Worm (Caenorhabditis elegans) whole organism, L3 larva: ENCODE measurements around the gene T22G5.1.

ENCODE experiments used
- aly-2 ChIP-seq: fragments of 150-350 bp; optimal IDR thresholded peaks from 2 replicates; lab custom pipeline; 2014; ENCODE audit warnings: missing biosample characterization, missing genetic modification characterization
- ama-1 ChIP-seq: fragments of 150-350 bp; optimal IDR thresholded peaks from 2 replicates; lab custom pipeline; 2018
- ceh-9 ChIP-seq: sonication (generic microtip); optimal IDR thresholded peaks from 2 replicates; lab custom pipeline; 2018; ENCODE audit warnings: missing biosample characterization, missing genetic modification characterization
- daf-12 ChIP-seq: fragments of 150-350 bp; optimal IDR thresholded peaks from 2 replicates; lab custom pipeline; 2014; ENCODE audit warnings: missing biosample characterization, missing genetic modification reagents, missing genetic modification characterization
- egl-27 ChIP-seq: sonication (generic microtip); optimal IDR thresholded peaks from 4 replicates; lab custom pipeline; 2017; ENCODE audit warnings: missing biosample characterization, missing genetic modification reagents, missing genetic modification characterization
- egl-5 ChIP-seq: fragments of 150-350 bp; optimal IDR thresholded peaks from 2 replicates; lab custom pipeline; 2017; ENCODE audit warnings: missing biosample characterization, missing genetic modification reagents, missing genetic modification characterization, inconsistent platforms
- elt-1 ChIP-seq: fragments of 150-350 bp; optimal IDR thresholded peaks from 2 replicates; lab custom pipeline; 2014; ENCODE audit warnings: missing biosample characterization, missing genetic modification characterization
- fkh-10 ChIP-seq: sonication (generic microtip); optimal IDR thresholded peaks from 2 replicates; lab custom pipeline; 2017; ENCODE audit warnings: missing biosample characterization, missing genetic modification reagents, missing genetic modification characterization
- fkh-2 ChIP-seq: fragments of 150-350 bp; optimal IDR thresholded peaks from 2 replicates; lab custom pipeline; 2014; ENCODE audit warnings: missing biosample characterization, missing genetic modification reagents, missing genetic modification characterization
- fos-1 ChIP-seq: fragments of 150-350 bp; optimal IDR thresholded peaks from 2 replicates; lab custom pipeline; 2014; ENCODE audit warnings: missing biosample characterization, missing genetic modification characterization
- hmg-11 ChIP-seq: sonication (generic microtip); optimal IDR thresholded peaks from 2 replicates; lab custom pipeline; 2016; ENCODE audit warnings: missing genetic modification characterization, missing compliant biosample characterization
- lin-39 ChIP-seq: fragments of 150-350 bp; optimal IDR thresholded peaks from 2 replicates; lab custom pipeline; 2018; ENCODE audit warnings: missing biosample characterization, missing genetic modification reagents, missing genetic modification characterization
- lsy-12 ChIP-seq: sonication (generic microtip); optimal IDR thresholded peaks from 2 replicates; lab custom pipeline; 2016; ENCODE audit warnings: mild to moderate bottlenecking, missing genetic modification characterization, missing compliant biosample characterization
- mdl-1 ChIP-seq: fragments of 150-350 bp; optimal IDR thresholded peaks from 2 replicates; lab custom pipeline; 2014; ENCODE audit warnings: missing biosample characterization, missing genetic modification characterization
- mml-1 ChIP-seq: fragments of 150-350 bp; sonication (generic microtip); optimal IDR thresholded peaks from 3 replicates; lab custom pipeline; 2014; ENCODE audit warnings: missing biosample characterization, missing genetic modification characterization
- nfya-1 ChIP-seq: sonication (generic microtip); optimal IDR thresholded peaks from 2 replicates; lab custom pipeline; 2017; ENCODE audit warnings: missing genetic modification characterization, mild to moderate bottlenecking, missing compliant biosample characterization, antibody characterized with exemption, moderate library complexity; ENCODE audit not compliant: insufficient read depth
- nhr-11 ChIP-seq: fragments of 150-350 bp; optimal IDR thresholded peaks from 2 replicates; lab custom pipeline; 2014; ENCODE audit warnings: missing biosample characterization, missing genetic modification characterization
- nhr-12 ChIP-seq: fragments of 150-350 bp; optimal IDR thresholded peaks from 2 replicates; lab custom pipeline; 2014; ENCODE audit warnings: missing biosample characterization, missing genetic modification characterization
- nhr-23 ChIP-seq: fragments of 150-350 bp; optimal IDR thresholded peaks from 2 replicates; lab custom pipeline; 2014; ENCODE audit warnings: missing biosample characterization, missing genetic modification reagents, missing genetic modification characterization
- nhr-237 ChIP-seq: fragments of 150-350 bp; optimal IDR thresholded peaks from 2 replicates; lab custom pipeline; 2014; ENCODE audit warnings: missing biosample characterization, missing genetic modification characterization
- nhr-25 ChIP-seq: sonication (generic microtip); optimal IDR thresholded peaks from 2 replicates; lab custom pipeline; 2017; ENCODE audit warnings: missing biosample characterization, missing genetic modification characterization
- nhr-43 ChIP-seq: sonication (generic microtip); optimal IDR thresholded peaks from 2 replicates; lab custom pipeline; 2016; ENCODE audit warnings: mild to moderate bottlenecking, missing genetic modification characterization, missing compliant biosample characterization; ENCODE audit not compliant: poor library complexity, severe bottlenecking
- nhr-76 ChIP-seq: fragments of 150-350 bp; sonication (generic microtip); optimal IDR thresholded peaks from 5 replicates; lab custom pipeline; 2014; ENCODE audit warnings: missing biosample characterization, missing genetic modification characterization
- nhr-77 ChIP-seq: fragments of 150-350 bp; optimal IDR thresholded peaks from 2 replicates; lab custom pipeline; 2014; ENCODE audit warnings: missing biosample characterization, missing genetic modification characterization
- pha-4 ChIP-seq: fragments of 150-350 bp; optimal IDR thresholded peaks from 2 replicates; lab custom pipeline; 2014; ENCODE audit warnings: missing biosample characterization, missing genetic modification reagents, missing genetic modification characterization
- pqm-1 ChIP-seq: fragments of 150-350 bp; optimal IDR thresholded peaks from 2 replicates; lab custom pipeline; 2017; ENCODE audit warnings: missing biosample characterization, missing genetic modification characterization, inconsistent platforms
- sea-2 ChIP-seq: fragments of 150-350 bp; sonication (generic microtip); optimal IDR thresholded peaks from 4 replicates; lab custom pipeline; 2014; ENCODE audit warnings: missing biosample characterization, missing genetic modification reagents, missing genetic modification characterization
- skn-1 ChIP-seq: fragments of 150-350 bp; optimal IDR thresholded peaks from 2 replicates; lab custom pipeline; 2014; ENCODE audit warnings: missing biosample characterization, missing genetic modification characterization
- snpc-4 ChIP-seq: fragments of 150-350 bp; optimal IDR thresholded peaks from 2 replicates; lab custom pipeline; 2014; ENCODE audit warnings: missing biosample characterization, missing genetic modification characterization
- tbx-2 ChIP-seq: sonication (generic microtip); optimal IDR thresholded peaks from 2 replicates; lab custom pipeline; 2016; ENCODE audit warnings: mild to moderate bottlenecking, missing genetic modification characterization, missing compliant biosample characterization
- unc-39 ChIP-seq: sonication (generic microtip); optimal IDR thresholded peaks from 4 replicates; lab custom pipeline; 2017; ENCODE audit warnings: missing biosample characterization, missing genetic modification characterization
- unc-62 ChIP-seq: fragments of 150-350 bp; sonication (generic microtip); optimal IDR thresholded peaks from 4 replicates; lab custom pipeline; 2014; ENCODE audit warnings: missing biosample characterization, missing genetic modification reagents, missing genetic modification characterization
- zag-1 ChIP-seq: fragments of 150-350 bp; optimal IDR thresholded peaks from 2 replicates; lab custom pipeline; 2014; ENCODE audit warnings: missing biosample characterization, missing genetic modification characterization
- ztf-11 ChIP-seq: fragments of 150-350 bp; optimal IDR thresholded peaks from 2 replicates; lab custom pipeline; 2014; ENCODE audit warnings: missing biosample characterization, missing genetic modification characterization
- ztf-4 ChIP-seq: fragments of 150-350 bp; optimal IDR thresholded peaks from 2 replicates; lab custom pipeline; 2014; ENCODE audit warnings: missing biosample characterization, missing genetic modification characterization

Gene T22G5.1

ce11 chrV:13876529-13876928 lies at the start of gene T22G5.1:
TSS of gene T22G5.1 (plus strand) at chrV:13876829.
- no peak for TF ChIP-seq nhr-237
- no peak for TF ChIP-seq lin-39 (tag; lab: Kevin White, UChicago)
- no peak for TF ChIP-seq fkh-10 (GFP tag; lab: Kevin White, UChicago)
- no peak for TF ChIP-seq tbx-2 (tag; lab: Kevin White, UChicago)
- no peak for TF ChIP-seq sea-2
- no peak for TF ChIP-seq skn-1 (tag; lab: Kevin White, UChicago)
- no peak for TF ChIP-seq nhr-77 (tag; lab: Kevin White, UChicago)
- TF ChIP-seq nhr-43 (tag; lab: Kevin White, UChicago) = no peak
- TF ChIP-seq snpc-4 (tag; lab: Kevin White, UChicago) = no peak
- no peak for TF ChIP-seq aly-2

DNA sequence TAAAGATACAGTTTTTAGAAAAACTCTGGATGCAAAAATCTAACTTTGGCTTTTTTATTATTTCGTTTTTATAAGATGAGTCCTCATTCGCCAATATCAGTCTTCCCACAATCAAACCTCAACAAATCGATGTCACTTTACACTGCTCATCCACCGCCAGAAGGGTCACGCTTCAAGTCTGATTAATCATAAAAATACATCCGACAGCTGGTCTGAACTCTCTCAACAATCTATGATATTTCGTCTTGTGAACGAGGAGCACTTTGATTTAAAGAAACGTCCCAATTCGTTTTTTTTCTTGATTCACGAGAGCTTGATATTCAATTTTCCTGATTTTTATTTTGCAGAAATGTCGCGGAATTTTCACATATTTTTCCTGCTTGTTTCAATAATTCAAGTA lies 48.7 kb upstream of the T22G5.1 start, which contains the start of gene nrf-5:
nrf-5 (plus strand) TSS at position 348 of the 400 bp plus-strand sequence.
- TF ChIP-seq nhr-76 (tag; lab: Kevin White, UChicago) = no peak
- TF ChIP-seq hmg-11 = no peak
- TF ChIP-seq tbx-2 (tag; lab: Kevin White, UChicago) = no peak
- no peak for TF ChIP-seq zag-1 (tag; lab: Kevin White, UChicago)
- no peak for TF ChIP-seq ztf-11
- TF ChIP-seq nhr-77 (tag; lab: Kevin White, UChicago) = no peak
- no peak for TF ChIP-seq lsy-12 (tag; lab: Kevin White, UChicago)
- TF ChIP-seq ztf-4 (tag; lab: Kevin White, UChicago) = no peak
- TF ChIP-seq, all 47 proteins: peak for 0

DNA sequence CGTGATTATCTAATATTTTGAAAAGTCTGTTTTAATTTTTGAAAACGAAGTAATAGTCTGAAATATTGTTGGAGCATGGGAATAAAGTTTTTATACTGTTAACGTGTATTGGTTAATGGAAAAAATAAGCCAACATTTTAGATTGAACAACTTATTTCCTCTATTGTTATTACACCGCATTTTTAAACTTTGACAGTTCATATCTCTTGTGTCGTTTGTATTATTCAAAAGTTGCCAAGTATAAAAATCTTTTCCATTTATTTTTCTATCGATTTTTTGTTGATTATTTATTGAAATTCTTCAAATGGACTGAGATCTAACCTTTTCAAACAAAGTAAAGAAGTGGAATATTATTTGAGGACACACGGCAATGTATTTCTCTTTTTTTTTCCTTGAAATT lies 45.8 kb upstream of the T22G5.1 start, which contains the start of gene str-165:
str-165 (plus strand) TSS at position 301 of the 400 bp plus-strand sequence.
- TF ChIP-seq pha-4 (tag; lab: Kevin White, UChicago) (no peak), daf-12 (tag; lab: Kevin White, UChicago) (no peak), sea-2 (no peak), unc-39 (tag; lab: Kevin White, UChicago) (no peak), nhr-11 (tag; lab: Kevin White, UChicago) (no peak), ztf-11 (no peak), ceh-9 (tag; lab: Kevin White, UChicago) (no peak), mdl-1 (tag; lab: Kevin White, UChicago) (no peak), elt-1 (tag; lab: Kevin White, UChicago) (no peak), tbx-2 (tag; lab: Kevin White, UChicago) (no peak), hmg-11 (no peak), nhr-23 (no peak), fkh-10 (GFP tag; lab: Kevin White, UChicago) (no peak), nhr-12 (tag; lab: Kevin White, UChicago) (no peak), fos-1 (no peak), unc-62 (GFP tag; lab: Kevin White, UChicago) (no peak), fkh-2 (no peak), mml-1 (tag; lab: Kevin White, UChicago) (no peak)

ce11 chrV:13833951-13834350 lies 42.7 kb upstream of the T22G5.1 start, which contains the start of gene srx-129:
TSS of gene srx-129 (plus strand) at chrV:13834251.
- TF ChIP-seq hmg-11 (no peak), mml-1 (tag; lab: Kevin White, UChicago) (no peak), egl-27 (no peak), aly-2 (no peak), ztf-11 (no peak), ama-1 (lab: Kevin White, UChicago) (no peak), zag-1 (tag; lab: Kevin White, UChicago) (no peak), ceh-9 (tag; lab: Kevin White, UChicago) (no peak), nhr-77 (tag; lab: Kevin White, UChicago) (no peak), nhr-25 (no peak), pqm-1 (tag; lab: Kevin White, UChicago) (no peak), nfya-1 (tag; lab: Kevin White, UChicago) (no peak), ztf-4 (tag; lab: Kevin White, UChicago) (no peak), lsy-12 (tag; lab: Kevin White, UChicago) (no peak), nhr-237 (no peak), tbx-2 (tag; lab: Kevin White, UChicago) (no peak), unc-62 (GFP tag; lab: Kevin White, UChicago) (no peak), egl-5 (tag; lab: Kevin White, UChicago) (no peak)
